Fruit fly (Drosophila melanogaster) whole organism, adult: Measurements from ENCODE around the gene Zasp67.
A peak's percentile ranks its signal among the peaks of the same experiment; 100 is the strongest.

Experiments used
- CG11617 ChIP-seq: fragments of 200-800 bp; sonication (Bioruptor generic); optimal IDR thresholded peaks from 2 replicates; lab custom pipeline; 2017; ENCODE audit warnings: mild to moderate bottlenecking, missing biosample characterization, missing genetic modification reagents, missing genetic modification characterization
- CG12768 ChIP-seq: fragments of 200-800 bp; sonication (Bioruptor generic); optimal IDR thresholded peaks from 2 replicates; lab custom pipeline; 2017; ENCODE audit warnings: missing biosample characterization, missing genetic modification characterization, mild to moderate bottlenecking, moderate library complexity, missing genetic modification reagents
- CG14711 ChIP-seq: fragments of 200-800 bp; sonication (Bioruptor generic); optimal IDR thresholded peaks from 2 replicates; lab custom pipeline; 2018; ENCODE audit warnings: missing biosample characterization, mild to moderate bottlenecking, missing genetic modification characterization, moderate library complexity
- CG1620 ChIP-seq: fragments of 200-800 bp; sonication (Bioruptor generic); optimal IDR thresholded peaks from 2 replicates; lab custom pipeline; 2016; ENCODE audit warnings: missing biosample characterization, missing genetic modification characterization
- CG33017 ChIP-seq: fragments of 200-800 bp; sonication (Bioruptor generic); optimal IDR thresholded peaks from 2 replicates; lab custom pipeline; 2018; ENCODE audit warnings: missing biosample characterization, mild to moderate bottlenecking, missing genetic modification characterization, moderate library complexity
- CG5204 ChIP-seq: fragments of 200-800 bp; sonication (Bioruptor generic); optimal IDR thresholded peaks from 2 replicates; lab custom pipeline; 2016; ENCODE audit warnings: missing biosample characterization, missing genetic modification characterization
- CG7045 ChIP-seq: fragments of 200-800 bp; sonication (Bioruptor generic); optimal IDR thresholded peaks from 2 replicates; lab custom pipeline; 2017; ENCODE audit warnings: missing biosample characterization, mild to moderate bottlenecking, missing genetic modification characterization
- CG7101 ChIP-seq: fragments of 200-800 bp; sonication (Bioruptor generic); optimal IDR thresholded peaks from 2 replicates; lab custom pipeline; 2018; ENCODE audit warnings: missing biosample characterization, mild to moderate bottlenecking, missing genetic modification characterization, moderate library complexity
- Clk ChIP-seq: fragments of 200-800 bp; sonication (Bioruptor generic); optimal IDR thresholded peaks from 2 replicates; lab custom pipeline; 2017; ENCODE audit warnings: missing biosample characterization, missing genetic modification characterization
- Crg-1 ChIP-seq: fragments of 200-800 bp; sonication (Bioruptor generic); optimal IDR thresholded peaks from 2 replicates; lab custom pipeline; 2016; ENCODE audit warnings: missing biosample characterization, missing genetic modification characterization
- Hr96 ChIP-seq: fragments of 200-800 bp; sonication (Bioruptor generic); optimal IDR thresholded peaks from 2 replicates; lab custom pipeline; 2016; ENCODE audit warnings: missing biosample characterization, missing genetic modification characterization
- Mnt ChIP-seq: fragments of 200-800 bp; sonication (Bioruptor generic); optimal IDR thresholded peaks from 2 replicates; lab custom pipeline; 2016; ENCODE audit warnings: missing biosample characterization, mild to moderate bottlenecking, missing genetic modification characterization
- bab1 ChIP-seq: fragments of 200-800 bp; sonication (Bioruptor generic); optimal IDR thresholded peaks from 3 replicates; lab custom pipeline; 2019; ENCODE audit warnings: missing biosample characterization, mild to moderate bottlenecking, missing genetic modification characterization, moderate library complexity
- cic ChIP-seq: fragments of 200-800 bp; sonication (Bioruptor generic); optimal IDR thresholded peaks from 2 replicates; lab custom pipeline; 2017; ENCODE audit warnings: missing biosample characterization, mild to moderate bottlenecking, missing genetic modification characterization, moderate library complexity
- cnc ChIP-seq, 2 experiments: fragments of >200 bp; optimal IDR thresholded peaks; 2 replicates each; lab custom pipeline; 2017
- kay ChIP-seq: fragments of 200-800 bp; sonication (Bioruptor generic); peaks from one replicate; lab custom pipeline; 2016; ENCODE audit warnings: missing biosample characterization, missing genetic modification characterization, borderline replicate concordance
- ovo ChIP-seq: fragments of 200-800 bp; sonication (Bioruptor generic); optimal IDR thresholded peaks from 2 replicates; lab custom pipeline; 2016; ENCODE audit warnings: missing biosample characterization, missing genetic modification characterization
- pad ChIP-seq: fragments of 200-800 bp; sonication (Bioruptor generic); optimal IDR thresholded peaks from 3 replicates; lab custom pipeline; 2017; ENCODE audit warnings: missing biosample characterization, missing genetic modification characterization, mild to moderate bottlenecking, moderate library complexity, missing genetic modification reagents
- tj ChIP-seq: fragments of 200-800 bp; sonication (Bioruptor generic); optimal IDR thresholded peaks from 3 replicates; lab custom pipeline; 2017; ENCODE audit warnings: missing biosample characterization, mild to moderate bottlenecking, missing genetic modification characterization, moderate library complexity
- toe ChIP-seq: fragments of 200-800 bp; sonication (Bioruptor generic); optimal IDR thresholded peaks from 2 replicates; lab custom pipeline; 2016; ENCODE audit warnings: missing biosample characterization, missing genetic modification characterization

The Zasp67 gene

DNA sequence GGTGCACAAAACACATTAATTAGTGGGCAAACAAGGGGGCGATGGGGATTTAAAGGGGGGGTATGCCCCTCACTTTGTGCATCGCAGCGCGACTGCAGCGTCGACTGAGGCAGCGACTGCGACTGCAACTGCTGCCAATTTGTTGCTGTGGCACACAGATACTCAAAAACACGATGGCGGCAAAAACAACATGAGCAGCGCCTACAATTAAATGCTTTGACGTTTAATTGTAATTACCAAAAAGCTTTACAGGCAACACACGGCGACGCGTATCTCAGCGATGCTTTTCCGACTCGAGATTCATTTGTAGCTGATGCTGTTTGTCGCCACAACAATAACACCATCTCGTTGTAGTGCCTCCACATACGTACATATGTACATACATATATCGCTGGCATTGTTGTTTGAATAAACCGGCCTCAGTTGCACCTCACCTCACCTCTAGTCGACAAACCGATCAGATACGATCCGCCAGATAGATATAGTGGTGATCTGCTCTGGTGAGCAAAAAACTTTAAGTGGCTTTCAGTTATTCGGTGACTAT, 23.7 kb upstream of the Zasp67 start:
- TF ChIP-seq CG11617 (GFP tag; lab: Kevin White, UChicago) (no peak), CG1620 (no peak), Hr96 (peak; percentile 25), CG33017 (tag; lab: Kevin White, UChicago) (no peak), cnc (optimal IDR thresholded peaks at IDR 0.05; lab: Kevin White, UChicago) (no peak), Crg-1 (no peak), cic (GFP tag; lab: Kevin White, UChicago) (no peak), Mnt (GFP tag; lab: Kevin White, UChicago) (peak; percentile 1), CG14711 (no peak), bab1 (GFP tag; lab: Kevin White, UChicago) (no peak), toe (no peak), CG5204 (GFP tag; lab: Kevin White, UChicago) (no peak), CG12768 (no peak), kay (GFP tag; lab: Kevin White, UChicago) (peak; percentile 61)

dm6 chr3L:9820248-9820647, 22.8 kb upstream of the Zasp67 start:
- TF ChIP-seq CG12768: no peak
- no peak for TF ChIP-seq Crg-1
- TF ChIP-seq CG11617 (GFP tag; lab: Kevin White, UChicago): no peak
- no peak for TF ChIP-seq ovo (GFP tag; lab: Kevin White, UChicago)
- no peak for TF ChIP-seq CG7045 (GFP tag; lab: Kevin White, UChicago)
- no peak for TF ChIP-seq Mnt (GFP tag; lab: Kevin White, UChicago)

DNA sequence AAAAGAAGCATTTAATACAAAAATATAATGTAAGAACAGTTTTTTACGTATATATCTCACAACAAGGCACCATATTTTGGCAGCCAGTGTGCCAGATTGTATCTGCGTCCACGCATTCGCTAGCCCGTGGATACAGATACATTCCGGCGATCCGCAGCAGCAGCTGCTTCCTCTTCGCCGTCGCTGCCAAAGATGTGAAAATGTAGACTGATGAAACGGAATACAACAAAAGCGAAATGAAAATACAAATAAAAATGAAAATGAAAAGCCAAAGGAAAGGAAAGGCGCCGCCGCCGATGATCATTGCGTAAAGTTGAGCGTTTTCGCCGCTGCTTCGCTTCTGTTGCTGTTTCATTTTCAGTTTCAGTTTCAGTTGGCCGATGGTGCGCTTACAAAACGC, 18.2 kb upstream of the Zasp67 start:
- TF ChIP-seq CG33017 (tag; lab: Kevin White, UChicago) (no peak), ovo (GFP tag; lab: Kevin White, UChicago) (no peak), CG11617 (GFP tag; lab: Kevin White, UChicago) (no peak), CG14711 (no peak), CG7045 (GFP tag; lab: Kevin White, UChicago) (no peak), Mnt (GFP tag; lab: Kevin White, UChicago) (no peak), Crg-1 (no peak), CG5204 (GFP tag; lab: Kevin White, UChicago) (no peak), Clk (GFP tag; lab: Kevin White, UChicago) (no peak), toe (no peak)

dm6 chr3L:9814621-9815020, 17.1 kb upstream of the Zasp67 start:
- TF ChIP-seq CG33017 (tag; lab: Kevin White, UChicago) (no peak), CG14711 (no peak), bab1 (GFP tag; lab: Kevin White, UChicago) (no peak), CG7101 (no peak), Mnt (GFP tag; lab: Kevin White, UChicago) (no peak), CG5204 (GFP tag; lab: Kevin White, UChicago) (no peak), toe (no peak), kay (GFP tag; lab: Kevin White, UChicago) (no peak), Clk (GFP tag; lab: Kevin White, UChicago) (no peak), pad (no peak), Hr96 (no peak), CG7045 (GFP tag; lab: Kevin White, UChicago) (no peak), CG11617 (GFP tag; lab: Kevin White, UChicago) (no peak)

DNA sequence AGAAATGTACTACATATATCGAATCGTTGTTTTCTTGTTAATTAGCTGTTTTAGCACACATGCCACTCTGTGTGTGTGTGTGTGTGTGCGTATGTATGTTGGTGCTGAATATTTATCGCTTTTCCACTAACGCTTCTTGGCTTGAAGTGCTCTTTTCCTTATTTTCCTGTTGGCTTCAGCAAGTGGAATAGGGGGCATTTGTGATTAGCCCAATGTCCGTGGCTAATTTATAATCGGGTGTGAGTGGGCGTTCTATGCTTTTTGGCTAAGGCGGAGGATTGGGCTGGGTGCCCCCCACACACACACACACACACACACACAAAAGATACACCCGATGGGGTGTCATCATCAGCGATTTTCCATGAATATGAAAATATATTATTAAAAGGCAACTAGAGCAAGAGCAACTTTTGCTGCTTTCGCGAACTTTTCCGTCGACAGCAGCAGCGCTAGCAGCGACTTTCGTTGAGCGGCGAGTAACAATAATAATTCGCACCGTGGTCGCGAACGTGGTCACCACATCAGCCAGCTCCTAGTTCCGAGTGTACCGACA, 15.9 kb upstream of the Zasp67 start, which contains the start of gene CG43897:
Gene CG43897 (plus strand): TSS at position 503 of the 553 bp plus-strand sequence.
- TF ChIP-seq tj (GFP tag; lab: Kevin White, UChicago): no peak

DNA sequence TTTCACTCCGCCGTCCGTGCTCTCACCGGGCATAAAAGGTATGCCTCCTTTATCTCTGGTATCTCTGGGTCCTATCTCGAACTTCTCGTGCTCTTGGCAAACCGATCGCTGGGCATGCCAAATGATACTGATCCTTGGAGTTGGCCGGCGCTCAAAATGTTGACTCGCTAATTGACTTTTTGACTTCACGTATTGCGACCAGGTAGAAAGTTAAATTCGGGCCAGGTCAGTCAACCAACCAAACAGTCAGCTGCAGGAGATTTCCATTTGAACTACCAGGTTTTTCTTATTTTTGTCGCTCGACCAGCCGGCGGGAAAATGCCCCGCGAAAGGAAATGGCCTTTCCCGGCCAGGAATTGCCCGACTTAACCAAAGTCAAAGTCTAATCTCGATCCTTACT, 6.6 kb upstream of the Zasp67 start, which contains the start of gene Ilp4:
Gene Ilp4 (minus strand): TSS at position 139 of the 400 bp plus-strand sequence.
- no peak for TF ChIP-seq CG7101
- no peak for TF ChIP-seq cnc (optimal IDR thresholded peaks at IDR 0.05; lab: Kevin White, UChicago)
- no peak for TF ChIP-seq Crg-1
- no peak for TF ChIP-seq CG14711
- no peak for TF ChIP-seq CG5204 (GFP tag; lab: Kevin White, UChicago)
- TF ChIP-seq Clk (GFP tag; lab: Kevin White, UChicago): no peak
- TF ChIP-seq pad: no peak
- TF ChIP-seq CG1620: no peak
- TF ChIP-seq bab1 (GFP tag; lab: Kevin White, UChicago): no peak
- TF ChIP-seq ovo (GFP tag; lab: Kevin White, UChicago): no peak
- TF ChIP-seq cic (GFP tag; lab: Kevin White, UChicago): no peak
- TF ChIP-seq Hr96: no peak
- no peak for TF ChIP-seq CG11617 (GFP tag; lab: Kevin White, UChicago)
- TF ChIP-seq toe: no peak

dm6 chr3L:9802020-9802419, 4.5 kb upstream of the Zasp67 start, which contains the start of gene Ilp3:
Gene Ilp3, minus strand, starts transcription at chr3L:9802120.
- TF ChIP-seq Crg-1 (no peak), toe (no peak), CG14711 (no peak), CG11617 (GFP tag; lab: Kevin White, UChicago) (no peak), tj (GFP tag; lab: Kevin White, UChicago) (no peak), CG7101 (no peak), cic (GFP tag; lab: Kevin White, UChicago) (no peak)
